Worm (Caenorhabditis elegans): Measurements from ENCODE around the gene C49F5.3.
"Not testable (repeated sequence)": the region's sequence is repeated elsewhere in the genome, so short reads cannot be mapped to it uniquely, and the experiment has no call there.

Gene C49F5.3

ce11 chrX:11961103-11961502 lies 22.3 kb downstream of the C49F5.3 start, which contains the start of gene C49F5.13:
TSS of gene C49F5.13 (plus strand) at chrX:11961403.
- not testable (repeated sequence) for TF ChIP-seq lin-13, snpc-4, lsy-2 (tag; optimal IDR thresholded peaks at IDR 0.05)

- no peak for TF ChIP-seq cnd-1 (tag; optimal IDR thresholded peaks at IDR 0.05)
- TF ChIP-seq unc-39 (tag; optimal IDR thresholded peaks at IDR 0.05): no peak
- TF ChIP-seq mep-1 (tag; optimal IDR thresholded peaks at IDR 0.05): no peak
Measured at ce11 chrX:11959838-11960237, 23.6 kb downstream of the C49F5.3 start, which contains the start of gene C49F5.8. TSS of gene C49F5.8 (plus strand) at chrX:11960138.

- TF ChIP-seq flh-1 (GFP tag; optimal IDR thresholded peaks at IDR 0.05) (no peak), bed-3 (GFP tag; optimal IDR thresholded peaks at IDR 0.05) (no peak), unc-120 (tag; optimal IDR thresholded peaks at IDR 0.05; ENCODE audit: poor library complexity, severe bottlenecking) (no peak), snpc-4 (tag; optimal IDR thresholded peaks at IDR 0.05) (no peak), unc-39 (tag; optimal IDR thresholded peaks at IDR 0.05) (no peak), drap-1 (GFP tag; optimal IDR thresholded peaks at IDR 0.05) (no peak), lin-13 (tag; optimal IDR thresholded peaks at IDR 0.05) (no peak), nhr-28 (tag; optimal IDR thresholded peaks at IDR 0.05) (no peak), nhr-76 (tag; optimal IDR thresholded peaks at IDR 0.05) (no peak), lsy-2 (tag; optimal IDR thresholded peaks at IDR 0.05) (no peak), tbx-8 (GFP tag; optimal IDR thresholded peaks at IDR 0.05) (no peak), unc-62 (GFP tag; optimal IDR thresholded peaks at IDR 0.05) (no peak), nhr-12 (tag; optimal IDR thresholded peaks at IDR 0.05) (no peak), ceh-83 (GFP tag; optimal IDR thresholded peaks at IDR 0.05) (no peak)
Measured at ce11 chrX:11957246-11957645, 26.2 kb downstream of the C49F5.3 start, which contains the start of gene T08D10.5. TSS of gene T08D10.5 (plus strand) at chrX:11957546.

ce11 chrX:11955125-11955524 lies 28.3 kb downstream of the C49F5.3 start, which contains the start of gene T08D10.3:
TSS of gene T08D10.3 (plus strand) at chrX:11955425.
- TF ChIP-seq snpc-4 (tag; optimal IDR thresholded peaks at IDR 0.05) (no peak), elt-3 (tag; optimal IDR thresholded peaks at IDR 0.05) (no peak), sptf-1 (tag; optimal IDR thresholded peaks at IDR 0.05) (no peak), mab-5 (tag; optimal IDR thresholded peaks at IDR 0.05) (no peak), unc-62 (GFP tag; optimal IDR thresholded peaks at IDR 0.05) (no peak), nhr-2 (tag; optimal IDR thresholded peaks at IDR 0.05) (no peak), mls-2 (tag; optimal IDR thresholded peaks at IDR 0.05) (no peak), sem-2 (GFP tag; optimal IDR thresholded peaks at IDR 0.05) (no peak), drap-1 (GFP tag; optimal IDR thresholded peaks at IDR 0.05) (no peak), elt-1 (tag; optimal IDR thresholded peaks at IDR 0.05; ENCODE audit: borderline replicate concordance, insufficient read depth) (no peak), unc-120 (tag; optimal IDR thresholded peaks at IDR 0.05; ENCODE audit: poor library complexity, severe bottlenecking) (no peak), lin-13 (tag; optimal IDR thresholded peaks at IDR 0.05) (no peak), ceh-83 (GFP tag; optimal IDR thresholded peaks at IDR 0.05) (no peak), hlh-1 (tag; optimal IDR thresholded peaks at IDR 0.05) (no peak)

- no peak for TF ChIP-seq tbx-8 (GFP tag; optimal IDR thresholded peaks at IDR 0.05)
- TF ChIP-seq snpc-4 (tag; optimal IDR thresholded peaks at IDR 0.05): no peak
- no peak for TF ChIP-seq elt-1 (tag; optimal IDR thresholded peaks at IDR 0.05; ENCODE audit: borderline replicate concordance, insufficient read depth)
- TF ChIP-seq zip-8 (tag; optimal IDR thresholded peaks at IDR 0.05): no peak
- TF ChIP-seq ceh-43 (GFP tag; optimal IDR thresholded peaks at IDR 0.05): no peak
- no peak for TF ChIP-seq cnd-1 (tag; optimal IDR thresholded peaks at IDR 0.05)
- TF ChIP-seq ces-1 (GFP tag; optimal IDR thresholded peaks at IDR 0.05): no peak
- no peak for TF ChIP-seq pha-4 (tag; optimal IDR thresholded peaks at IDR 0.05)
Measured at ce11 chrX:11953229-11953628, 30.2 kb downstream of the C49F5.3 start, which contains the start of gene T08D10.4. TSS of gene T08D10.4 (minus strand) at chrX:11953329.

- no peak for TF ChIP-seq drap-1 (GFP tag; optimal IDR thresholded peaks at IDR 0.05)
- TF ChIP-seq ztf-11 (tag; optimal IDR thresholded peaks at IDR 0.05): no peak
- TF ChIP-seq sptf-1 (tag; optimal IDR thresholded peaks at IDR 0.05): no peak
- no peak for TF ChIP-seq pha-4 (tag; optimal IDR thresholded peaks at IDR 0.05)
- no peak for TF ChIP-seq unc-120 (tag; optimal IDR thresholded peaks at IDR 0.05; ENCODE audit: poor library complexity, severe bottlenecking)
- no peak for TF ChIP-seq tbx-8 (GFP tag; optimal IDR thresholded peaks at IDR 0.05)
- no peak for TF ChIP-seq sem-2 (GFP tag; optimal IDR thresholded peaks at IDR 0.05)
- no peak for TF ChIP-seq unc-39 (tag; optimal IDR thresholded peaks at IDR 0.05)
- no peak for TF ChIP-seq bed-3 (GFP tag; optimal IDR thresholded peaks at IDR 0.05)
- no peak for TF ChIP-seq elt-3 (tag; optimal IDR thresholded peaks at IDR 0.05)
- TF ChIP-seq mls-2 (tag; optimal IDR thresholded peaks at IDR 0.05): no peak
- TF ChIP-seq ceh-43 (GFP tag; optimal IDR thresholded peaks at IDR 0.05): no peak
- TF ChIP-seq nhr-76 (tag; optimal IDR thresholded peaks at IDR 0.05): no peak
Measured at ce11 chrX:11952129-11952528, 31.3 kb downstream of the C49F5.3 start.

Data from whole organism, mixed stage, embryonic.